Worm (Caenorhabditis elegans) whole organism, L4 larva: ENCODE results near the gene tag-329.

Source experiments
- F37D6.2 ChIP-seq: sonication (generic microtip); optimal IDR thresholded peaks from 2 replicates; lab custom pipeline; 2016; ENCODE audit warnings: mild to moderate bottlenecking, missing genetic modification characterization, missing compliant biosample characterization
- F49E8.2 ChIP-seq: sonication (generic microtip); optimal IDR thresholded peaks from 2 replicates; lab custom pipeline; 2016; ENCODE audit warnings: missing compliant biosample characterization, mild to moderate bottlenecking, missing genetic modification characterization, borderline replicate concordance
- Y48G9A.11 ChIP-seq: fragments of 200-800 bp; sonication (Bioruptor generic); IDR thresholded peaks from 2 replicates; pipeline ENCODE4 v1.3.6; 2022; ENCODE audit warnings: missing genetic modification reagents, missing genetic modification characterization, missing compliant biosample characterization
- aha-1 ChIP-seq: fragments of 150-350 bp; peaks from one replicate; lab custom pipeline; 2014; ENCODE audit warnings: missing biosample characterization, missing genetic modification characterization
- ama-1 ChIP-seq: fragments of 150-350 bp; optimal IDR thresholded peaks from 2 replicates; lab custom pipeline; 2014; ENCODE audit warnings: inconsistent platforms, mixed read lengths
- ceh-44 ChIP-seq: fragments of 200-800 bp; sonication (Bioruptor generic); IDR thresholded peaks from 2 replicates; pipeline ENCODE4 v1.3.6; 2022; ENCODE audit warnings: missing genetic modification reagents, missing genetic modification characterization, missing compliant biosample characterization
- ceh-82 ChIP-seq: sonication (generic microtip); optimal IDR thresholded peaks from 2 replicates; lab custom pipeline; 2017; ENCODE audit warnings: missing biosample characterization, missing genetic modification characterization
- ces-1 ChIP-seq: fragments of 150-350 bp; sonication (generic microtip); optimal IDR thresholded peaks from 4 replicates; lab custom pipeline; 2014; ENCODE audit warnings: missing biosample characterization, missing genetic modification reagents, missing genetic modification characterization
- daf-16 ChIP-seq, 3 experiments: sonication (generic microtip); optimal IDR thresholded peaks; 2 replicates each; lab custom pipeline; 2016 to 2017; ENCODE audit warnings: missing genetic modification characterization in 3 of 3, missing genetic modification reagents in 3 of 3, mild to moderate bottlenecking in 2 of 3, missing compliant biosample characterization in 2 of 3, missing biosample characterization in 1 of 3, moderate library complexity in 1 of 3
- daf-19 ChIP-seq: fragments of 200-800 bp; sonication (Bioruptor generic); conservative IDR thresholded peaks from 2 replicates; pipeline ENCODE4 v1.3.6; 2022; ENCODE audit warnings: missing genetic modification characterization, missing compliant biosample characterization
- dmd-6 ChIP-seq: fragments of 200-800 bp; sonication (Bioruptor generic); IDR thresholded peaks from 2 replicates; pipeline ENCODE4 v1.3.6; 2022; ENCODE audit warnings: missing genetic modification reagents, missing genetic modification characterization, missing compliant biosample characterization
- dpl-1 ChIP-seq: fragments of 150-350 bp; optimal IDR thresholded peaks from 2 replicates; lab custom pipeline; 2014; ENCODE audit warnings: missing biosample characterization, missing genetic modification reagents, missing genetic modification characterization
- duxl-1 ChIP-seq: sonication (generic microtip); optimal IDR thresholded peaks from 2 replicates; lab custom pipeline; 2016; ENCODE audit warnings: mild to moderate bottlenecking, missing genetic modification characterization, moderate library complexity, missing compliant biosample characterization; ENCODE audit not compliant: poor library complexity
- egl-43 ChIP-seq: fragments of 200-800 bp; sonication (Bioruptor generic); IDR thresholded peaks from 2 replicates; pipeline ENCODE4 v1.3.6; 2022; ENCODE audit warnings: missing genetic modification reagents, missing genetic modification characterization, missing compliant biosample characterization
- hlh-11 ChIP-seq: fragments of 200-800 bp; sonication (Bioruptor generic); optimal IDR thresholded peaks from 2 replicates; lab custom pipeline; 2018; ENCODE audit warnings: mild to moderate bottlenecking, missing genetic modification characterization, missing compliant biosample characterization
- hlh-30 ChIP-seq: sonication (generic microtip); optimal IDR thresholded peaks from 2 replicates; lab custom pipeline; 2017; ENCODE audit warnings: antibody characterized with exemption, mild to moderate bottlenecking, missing genetic modification characterization, missing compliant biosample characterization; ENCODE audit not compliant: insufficient read depth
- hmg-1.1 ChIP-seq: fragments of 200-800 bp; sonication (Bioruptor generic); IDR thresholded peaks from 2 replicates; pipeline ENCODE4 v1.3.6; 2022; ENCODE audit warnings: missing genetic modification reagents, missing genetic modification characterization, missing compliant biosample characterization
- lim-7 ChIP-seq: fragments of 200-800 bp; sonication (Bioruptor generic); IDR thresholded peaks from 2 replicates; pipeline ENCODE4 v1.3.6; 2022; ENCODE audit warnings: missing genetic modification characterization, missing compliant biosample characterization
- lin-1 ChIP-seq: fragments of 200-800 bp; sonication (Bioruptor generic); IDR thresholded peaks from 2 replicates; pipeline ENCODE4 v1.3.6; 2022; ENCODE audit warnings: missing genetic modification reagents, missing genetic modification characterization, missing compliant biosample characterization
- lin-29 ChIP-seq: fragments of 200-800 bp; sonication (Bioruptor generic); IDR thresholded peaks from 2 replicates; pipeline ENCODE4 v1.3.6; 2022; ENCODE audit warnings: missing genetic modification reagents, missing genetic modification characterization, missing compliant biosample characterization
- lin-38 ChIP-seq: fragments of 200-800 bp; sonication (Bioruptor generic); IDR thresholded peaks from 2 replicates; pipeline ENCODE4 v1.3.6; 2022; ENCODE audit warnings: missing genetic modification reagents, missing genetic modification characterization, missing compliant biosample characterization
- lsy-2 ChIP-seq, 2 experiments: fragments of 150-350 bp in 1 of 2; sonication (generic microtip) in 1 of 2; optimal IDR thresholded peaks; 2 replicates each; lab custom pipeline; 2014 to 2017; ENCODE audit warnings: missing biosample characterization in 2 of 2, missing genetic modification characterization in 2 of 2
- mdl-1 ChIP-seq, 2 experiments: fragments of 150-350 bp in 1 of 2; sonication (generic microtip) in 1 of 2; optimal IDR thresholded peaks; 2 replicates each; lab custom pipeline; 2014 to 2017; ENCODE audit warnings: missing biosample characterization in 2 of 2, missing genetic modification characterization in 2 of 2
- mep-1 ChIP-seq: fragments of 150-350 bp; sonication (generic microtip); optimal IDR thresholded peaks from 3 replicates; lab custom pipeline; 2014; ENCODE audit warnings: missing biosample characterization, missing genetic modification characterization
- mes-2 ChIP-seq: sonication (generic microtip); optimal IDR thresholded peaks from 2 replicates; lab custom pipeline; 2016; ENCODE audit warnings: missing genotype, mild to moderate bottlenecking, missing genetic modification characterization, missing compliant biosample characterization; ENCODE audit not compliant: poor library complexity, severe bottlenecking
- mxl-2 ChIP-seq: fragments of 200-800 bp; sonication (Bioruptor generic); conservative IDR thresholded peaks from 2 replicates; pipeline ENCODE4 v1.3.6; 2022; ENCODE audit warnings: missing genetic modification reagents, missing genetic modification characterization, missing compliant biosample characterization
- mxl-3 ChIP-seq: fragments of 200-800 bp; sonication (Bioruptor generic); optimal IDR thresholded peaks from 2 replicates; lab custom pipeline; 2018; ENCODE audit warnings: mild to moderate bottlenecking, missing genetic modification characterization, missing compliant biosample characterization
- nhr-10 ChIP-seq: fragments of 150-350 bp; optimal IDR thresholded peaks from 2 replicates; lab custom pipeline; 2014; ENCODE audit warnings: missing biosample characterization, missing genetic modification characterization
- nhr-102 ChIP-seq: sonication (generic microtip); optimal IDR thresholded peaks from 2 replicates; lab custom pipeline; 2016; ENCODE audit warnings: mild to moderate bottlenecking, missing genetic modification characterization, moderate library complexity, missing compliant biosample characterization
- nhr-11 ChIP-seq: fragments of 150-350 bp; optimal IDR thresholded peaks from 2 replicates; lab custom pipeline; 2014; ENCODE audit warnings: missing biosample characterization, missing genetic modification characterization
- nhr-42 ChIP-seq: fragments of 200-800 bp; sonication (Bioruptor generic); IDR thresholded peaks from 2 replicates; pipeline ENCODE4 v1.3.6; 2022; ENCODE audit warnings: missing genetic modification characterization, missing compliant biosample characterization
- nhr-48 ChIP-seq: sonication (generic microtip); optimal IDR thresholded peaks from 2 replicates; lab custom pipeline; 2016; ENCODE audit warnings: mild to moderate bottlenecking, missing genetic modification characterization, missing compliant biosample characterization
- nhr-6 ChIP-seq: fragments of 150-350 bp; optimal IDR thresholded peaks from 2 replicates; lab custom pipeline; 2014; ENCODE audit warnings: missing biosample characterization, missing genetic modification characterization
- rbr-2 ChIP-seq: sonication (generic microtip); optimal IDR thresholded peaks from 2 replicates; lab custom pipeline; 2016; ENCODE audit warnings: missing genotype, missing genetic modification characterization, missing compliant biosample characterization
- set-16 ChIP-seq: fragments of 200-800 bp; sonication (Bioruptor generic); IDR thresholded peaks from 2 replicates; pipeline ENCODE4 v1.3.6; 2022; ENCODE audit warnings: missing genetic modification reagents, missing genetic modification characterization, missing compliant biosample characterization
- spr-1 ChIP-seq: sonication (generic microtip); optimal IDR thresholded peaks from 2 replicates; lab custom pipeline; 2016; ENCODE audit warnings: mild to moderate bottlenecking, missing genetic modification characterization, missing compliant biosample characterization
- tra-1 ChIP-seq: fragments of 200-800 bp; sonication (Bioruptor generic); IDR thresholded peaks from 2 replicates; pipeline ENCODE4 v1.3.6; 2022; ENCODE audit warnings: missing genetic modification reagents, missing genetic modification characterization, missing compliant biosample characterization
- unc-62 ChIP-seq, 3 experiments: fragments of 150-350 bp in 1 of 3; sonication (generic microtip); optimal IDR thresholded peaks in 2 of 3; peaks in 1 of 3; 1 replicate in 1 of 3; 2 replicates in 2 of 3; lab custom pipeline; 2014 to 2017; ENCODE audit warnings: missing biosample characterization in 3 of 3, missing genetic modification characterization in 3 of 3, missing genetic modification reagents in 3 of 3, missing genotype in 1 of 3
- zag-1 ChIP-seq: fragments of 150-350 bp; optimal IDR thresholded peaks from 2 replicates; lab custom pipeline; 2014; ENCODE audit warnings: missing biosample characterization, missing genetic modification characterization
- zfp-3 ChIP-seq: fragments of 200-800 bp; sonication (Bioruptor generic); conservative IDR thresholded peaks from 2 replicates; pipeline ENCODE4 v1.3.6; 2022; ENCODE audit warnings: missing genetic modification reagents, missing genetic modification characterization, missing compliant biosample characterization
- zip-11 ChIP-seq: fragments of 200-800 bp; sonication (Bioruptor generic); IDR thresholded peaks from 2 replicates; pipeline ENCODE4 v1.3.6; 2022; ENCODE audit warnings: missing genetic modification characterization, missing compliant biosample characterization
- zip-2 ChIP-seq: fragments of 150-350 bp; optimal IDR thresholded peaks from 2 replicates; lab custom pipeline; 2014; ENCODE audit warnings: missing biosample characterization, missing genetic modification characterization

tag-329 gene

DNA sequence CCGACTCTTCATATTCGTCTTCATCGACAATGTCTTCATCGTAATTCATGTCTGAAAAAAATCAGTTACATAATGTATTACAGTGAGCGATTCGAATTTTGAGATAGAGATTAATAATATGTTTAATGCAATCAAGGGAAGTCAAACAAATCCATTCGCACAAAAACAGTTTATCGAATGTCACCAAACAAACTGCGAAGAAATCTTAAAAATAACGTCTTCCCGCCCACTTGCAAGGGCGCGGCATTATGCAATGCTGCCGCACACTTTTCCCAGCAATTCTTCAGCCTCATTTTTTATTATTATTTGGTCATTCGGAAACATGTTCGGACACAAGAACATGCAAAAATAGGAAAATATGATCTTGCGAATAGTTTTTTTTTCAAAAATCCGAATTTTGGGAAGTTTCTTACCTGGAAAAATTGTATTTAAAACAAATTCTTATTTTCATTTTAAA is 9.5 kb downstream of the tag-329 start, which contains the start of gene mdf-1 (continued):
- peak; percentile 48 for TF ChIP-seq nhr-6 (tag; lab: Kevin White, UChicago)
- no peak for TF ChIP-seq ceh-44 (GFP tag; lab: Robert Waterston, UW)
- TF ChIP-seq nhr-10 (tag; lab: Kevin White, UChicago) = peak; percentile 5

DNA sequence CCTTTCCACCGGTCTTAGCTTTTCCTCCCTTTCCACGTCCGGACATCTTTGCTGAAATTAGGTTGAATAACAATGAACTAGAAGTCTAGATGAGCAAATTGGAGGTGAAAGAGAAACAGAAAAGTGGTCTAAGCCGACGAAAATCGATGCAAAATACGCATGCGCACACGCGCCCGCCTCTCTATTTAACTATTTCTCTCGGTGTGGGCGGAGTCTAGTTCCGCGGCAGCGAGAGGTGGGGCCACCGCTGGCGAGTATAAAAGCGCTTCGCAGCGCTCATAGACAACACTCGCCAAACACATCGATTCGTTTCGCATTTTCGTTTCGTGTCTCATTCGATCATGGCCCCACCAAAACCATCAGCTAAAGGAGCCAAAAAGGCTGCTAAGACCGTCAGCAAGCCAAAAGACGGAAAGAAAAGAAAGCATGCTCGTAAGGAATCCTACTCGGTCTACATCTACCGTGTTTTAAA is 10.6 kb downstream of the tag-329 start, which contains the start of the genes his-35 and his-41:
Gene his-35 (minus strand): TSS at position 51 of the 472 bp plus-strand sequence.
Gene his-41 (plus strand): TSS at position 299 of the 472 bp plus-strand sequence.
- peak; percentile 12 for TF ChIP-seq F37D6.2 (tag; lab: Kevin White, UChicago)
- TF ChIP-seq ces-1 (GFP tag; lab: Kevin White, UChicago) = no peak
- TF ChIP-seq egl-43 (GFP tag; lab: Robert Waterston, UW) = peak; percentile 57; the same call in 1 of the 2 replicates
- peak; percentile 20 for TF ChIP-seq nhr-48 (tag; lab: Kevin White, UChicago)
- TF ChIP-seq lin-1 (GFP tag; lab: Robert Waterston, UW) = no peak
- TF ChIP-seq dmd-6 (GFP tag; lab: Robert Waterston, UW) = peak; percentile 27; the same call in 1 of the 2 replicates
- peak; percentile 37 for TF ChIP-seq rbr-2 (tag; lab: Kevin White, UChicago)
- no peak for TF ChIP-seq Y48G9A.11 (GFP tag; lab: Robert Waterston, UW)
- peak; percentile 59 for TF ChIP-seq hlh-11
- TF ChIP-seq nhr-102 (tag; lab: Kevin White, UChicago) = peak; percentile 44
- TF ChIP-seq mxl-3 = peak; percentile 10
- TF ChIP-seq mdl-1 (tag; optimal IDR thresholded peaks at IDR 0.05; lab: Kevin White, UChicago) = peak in 1 of 2 experiments; percentile 11
- TF ChIP-seq zag-1 (tag; lab: Kevin White, UChicago) = no peak
- 0 out of 2 replicates have a peak, but pooled peaks have one; percentile 24 for TF ChIP-seq hmg-1.1 (GFP tag; lab: Robert Waterston, UW)
- no peak for TF ChIP-seq mxl-2 (GFP tag; lab: Robert Waterston, UW)
- peak; percentile 96 for TF ChIP-seq aha-1 (tag; lab: Kevin White, UChicago)
- 0 out of 2 replicates have a peak, but pooled peaks have one; percentile 16 for TF ChIP-seq tra-1 (GFP tag; lab: Robert Waterston, UW)
- TF ChIP-seq nhr-10 (tag; lab: Kevin White, UChicago) = no peak
- TF ChIP-seq F49E8.2 (tag; lab: Kevin White, UChicago) = no peak
- TF ChIP-seq daf-19 (GFP tag; lab: Robert Waterston, UW) = no peak
- peak; percentile 27 for TF ChIP-seq dpl-1 (GFP tag; lab: Kevin White, UChicago)
- peak; percentile 85 for TF ChIP-seq ama-1 (lab: Kevin White, UChicago)
- TF ChIP-seq spr-1 (tag; lab: Kevin White, UChicago) = no peak
- TF ChIP-seq lin-29 (GFP tag; lab: Robert Waterston, UW) = no peak
- TF ChIP-seq duxl-1 = no peak
- TF ChIP-seq lsy-2 (tag; optimal IDR thresholded peaks at IDR 0.05; lab: Kevin White, UChicago) = peak in 1 of 2 experiments; percentile 46
- TF ChIP-seq daf-16 (GFP tag; optimal IDR thresholded peaks at IDR 0.05; lab: Kevin White, UChicago) = no peak
- TF ChIP-seq daf-16 (tag; optimal IDR thresholded peaks at IDR 0.05; lab: Kevin White, UChicago) = no peak
- 0 out of 2 replicates have a peak, but pooled peaks have one; percentile 27 for TF ChIP-seq nhr-42 (GFP tag; lab: Robert Waterston, UW)
- TF ChIP-seq mes-2 = peak; percentile 42
- no peak for TF ChIP-seq ceh-82 (tag; lab: Kevin White, UChicago)
- no peak for TF ChIP-seq zfp-3 (GFP tag; lab: Robert Waterston, UW)
- no peak for TF ChIP-seq nhr-6 (tag; lab: Kevin White, UChicago)
- no peak for TF ChIP-seq zip-11 (GFP tag; lab: Robert Waterston, UW)
- TF ChIP-seq zip-2 (tag; lab: Kevin White, UChicago) = no peak
- no peak for TF ChIP-seq lim-7 (GFP tag; lab: Robert Waterston, UW)
- peak; percentile 61 for TF ChIP-seq lin-38 (GFP tag; lab: Robert Waterston, UW)
- peak; percentile 24; the same call in 1 of the 2 replicates for TF ChIP-seq set-16 (GFP tag; lab: Robert Waterston, UW)
- TF ChIP-seq nhr-11 (tag; lab: Kevin White, UChicago) = peak; percentile 76
- peak in 1 of 2 experiments; percentile 81 for TF ChIP-seq unc-62 (GFP tag; optimal IDR thresholded peaks at IDR 0.05 in 1 of 2; lab: Kevin White, UChicago)
- no peak for TF ChIP-seq unc-62 (tag; optimal IDR thresholded peaks at IDR 0.05; lab: Kevin White, UChicago)
- TF ChIP-seq mep-1 (tag; lab: Kevin White, UChicago) = peak; percentile 2
- peak; percentile 4 for TF ChIP-seq hlh-30 (tag; lab: Kevin White, UChicago)
- TF ChIP-seq, all 104 proteins: peak for 23
